Fruit fly (Drosophila melanogaster) whole organism, pupa: ENCODE measurements around the gene Tyler.

ENCODE experiments used
- CG10348 ChIP-seq: fragments of 200-800 bp; sonication (Bioruptor generic); IDR thresholded peaks from 2 replicates; pipeline ENCODE4 v1.3.6; 2022; ENCODE audit warnings: missing biosample characterization, missing genetic modification characterization
- CG12605 ChIP-seq: fragments of 200-800 bp; sonication (Bioruptor generic); IDR thresholded peaks from 2 replicates; pipeline ENCODE4 v1.3.6; 2022; ENCODE audit warnings: missing biosample characterization, missing genetic modification characterization
- CG13204 ChIP-seq: fragments of 200-800 bp; sonication (Bioruptor generic); optimal IDR thresholded peaks from 2 replicates; lab custom pipeline; 2018; ENCODE audit warnings: missing biosample characterization, mild to moderate bottlenecking, missing genetic modification characterization, moderate library complexity
- CG14655 ChIP-seq: fragments of 200-800 bp; sonication (Bioruptor generic); optimal IDR thresholded peaks from 3 replicates; lab custom pipeline; 2017; ENCODE audit warnings: mild to moderate bottlenecking, missing biosample characterization, missing genetic modification reagents, missing genetic modification characterization
- CG15710 ChIP-seq: fragments of 200-800 bp; sonication (Bioruptor generic); optimal IDR thresholded peaks from 2 replicates; lab custom pipeline; 2018; ENCODE audit warnings: missing biosample characterization, mild to moderate bottlenecking, missing genetic modification characterization, moderate library complexity
- CG17806 ChIP-seq: fragments of 200-800 bp; sonication (Bioruptor generic); optimal IDR thresholded peaks from 2 replicates; lab custom pipeline; 2018; ENCODE audit warnings: missing biosample characterization, mild to moderate bottlenecking, missing genetic modification characterization, moderate library complexity
- CG32121 ChIP-seq: fragments of 200-800 bp; sonication (Bioruptor generic); IDR thresholded peaks from 2 replicates; pipeline ENCODE4 v1.3.6; 2022; ENCODE audit warnings: missing biosample characterization, missing genetic modification characterization
- CG34367 ChIP-seq: fragments of 200-800 bp; sonication (Bioruptor generic); optimal IDR thresholded peaks from 2 replicates; lab custom pipeline; 2018; ENCODE audit warnings: missing biosample characterization, mild to moderate bottlenecking, missing genetic modification characterization
- CG4496 ChIP-seq: fragments of 200-800 bp; sonication (Bioruptor generic); IDR thresholded peaks from 3 replicates; pipeline ENCODE4 v1.3.6; 2022; ENCODE audit warnings: missing biosample characterization, missing genetic modification characterization
- CG8159 ChIP-seq: fragments of 200-800 bp; sonication (Bioruptor generic); optimal IDR thresholded peaks from 3 replicates; lab custom pipeline; 2018; ENCODE audit warnings: missing biosample characterization, mild to moderate bottlenecking, missing genetic modification characterization, moderate library complexity
- CG8301 ChIP-seq: fragments of 200-800 bp; sonication (Bioruptor generic); optimal IDR thresholded peaks from 2 replicates; lab custom pipeline; 2018; ENCODE audit warnings: missing biosample characterization, mild to moderate bottlenecking, missing genetic modification characterization
- CG9948 ChIP-seq: fragments of 200-800 bp; sonication (Bioruptor generic); optimal IDR thresholded peaks from 2 replicates; lab custom pipeline; 2018; ENCODE audit warnings: missing biosample characterization, mild to moderate bottlenecking, missing genetic modification characterization, moderate library complexity
- D1 ChIP-seq: fragments of 200-800 bp; sonication (Bioruptor generic); optimal IDR thresholded peaks from 2 replicates; lab custom pipeline; 2018; ENCODE audit warnings: missing biosample characterization, mild to moderate bottlenecking, missing genetic modification characterization, moderate library complexity
- EcR ChIP-seq: fragments of 200-800 bp; sonication (Bioruptor generic); optimal IDR thresholded peaks from 3 replicates; lab custom pipeline; 2019; ENCODE audit warnings: missing biosample characterization, missing genetic modification characterization, mild to moderate bottlenecking, moderate library complexity, missing genetic modification reagents
- Ets98B ChIP-seq: fragments of 200-800 bp; sonication (Bioruptor generic); IDR thresholded peaks from 2 replicates; pipeline ENCODE4 v1.3.6; 2022; ENCODE audit warnings: missing biosample characterization, missing genetic modification characterization
- Pif1A ChIP-seq: fragments of 200-800 bp; sonication (Bioruptor generic); optimal IDR thresholded peaks from 3 replicates; lab custom pipeline; 2016; ENCODE audit warnings: missing biosample characterization, missing genetic modification characterization
- Pif1B ChIP-seq: fragments of 200-800 bp; sonication (Bioruptor generic); optimal IDR thresholded peaks from 3 replicates; lab custom pipeline; 2016; ENCODE audit warnings: missing biosample characterization, missing genetic modification characterization
- Snoo ChIP-seq: fragments of 200-800 bp; sonication (Bioruptor generic); optimal IDR thresholded peaks from 3 replicates; lab custom pipeline; 2017; ENCODE audit warnings: missing biosample characterization, mild to moderate bottlenecking, missing genetic modification characterization, inconsistent platforms
- fd96Ca ChIP-seq: fragments of 200-800 bp; sonication (Bioruptor generic); IDR thresholded peaks from 3 replicates; pipeline ENCODE4 v1.3.6; 2022; ENCODE audit warnings: missing biosample characterization, missing genetic modification characterization
- gl ChIP-seq: fragments of 200-800 bp; sonication (Bioruptor generic); optimal IDR thresholded peaks from 2 replicates; lab custom pipeline; 2018; ENCODE audit warnings: missing biosample characterization, mild to moderate bottlenecking, missing genetic modification characterization

Tyler gene

dm6 chrX:19663196-19663858 lies 52.0 kb downstream of the Tyler start:
- TF ChIP-seq CG32121 (GFP tag; lab: Robert Waterston, UW), result no peak
- TF ChIP-seq CG34367, result peak; percentile 22
- TF ChIP-seq CG8159 (tag; lab: Kevin White, UChicago), result peak; percentile 72
- TF ChIP-seq D1 (tag; lab: Kevin White, UChicago), result no peak
- peak; percentile 25 for TF ChIP-seq CG13204 (GFP tag; lab: Kevin White, UChicago)
- TF ChIP-seq CG12605 (GFP tag; lab: Robert Waterston, UW), result no peak
- TF ChIP-seq CG17806 (tag; lab: Kevin White, UChicago), result peak; percentile 15
- no peak for TF ChIP-seq gl
- no peak for TF ChIP-seq CG10348 (GFP tag; lab: Robert Waterston, UW)
- peak; percentile 51 for TF ChIP-seq Pif1B (GFP tag; lab: Kevin White, UChicago)
- TF ChIP-seq Pif1A (GFP tag; lab: Kevin White, UChicago), result peak; percentile 16
- no peak for TF ChIP-seq Ets98B (GFP tag; lab: Robert Waterston, UW)
- peak; percentile 53 for TF ChIP-seq Snoo (tag; lab: Kevin White, UChicago)
- no peak for TF ChIP-seq CG4496 (GFP tag; lab: Robert Waterston, UW)
- TF ChIP-seq CG8301 (tag; lab: Kevin White, UChicago), result peak; percentile 52
- TF ChIP-seq CG15710 (tag; lab: Kevin White, UChicago), result peak; percentile 54
- TF ChIP-seq CG9948 (tag; lab: Kevin White, UChicago), result peak; percentile 48
- no peak for TF ChIP-seq CG14655 (GFP tag; lab: Kevin White, UChicago)
- TF ChIP-seq EcR (GFP tag; lab: Kevin White, UChicago), result peak; percentile 72
- no peak for TF ChIP-seq fd96Ca (GFP tag; lab: Robert Waterston, UW)
- TF ChIP-seq, all 21 proteins: peak for 11

- no peak for TF ChIP-seq fd96Ca (GFP tag; lab: Robert Waterston, UW)
- no peak for TF ChIP-seq Snoo (tag; lab: Kevin White, UChicago)
- no peak for TF ChIP-seq CG12605 (GFP tag; lab: Robert Waterston, UW)
- no peak for TF ChIP-seq CG17806 (tag; lab: Kevin White, UChicago)
- no peak for TF ChIP-seq CG4496 (GFP tag; lab: Robert Waterston, UW)
- TF ChIP-seq CG34367, result no peak
- no peak for TF ChIP-seq CG9948 (tag; lab: Kevin White, UChicago)
- no peak for TF ChIP-seq CG15710 (tag; lab: Kevin White, UChicago)
- TF ChIP-seq CG32121 (GFP tag; lab: Robert Waterston, UW), result no peak
- TF ChIP-seq CG13204 (GFP tag; lab: Kevin White, UChicago), result no peak
- no peak for TF ChIP-seq CG8159 (tag; lab: Kevin White, UChicago)
- TF ChIP-seq CG10348 (GFP tag; lab: Robert Waterston, UW), result no peak
- no peak for TF ChIP-seq Pif1B (GFP tag; lab: Kevin White, UChicago)
- TF ChIP-seq D1 (tag; lab: Kevin White, UChicago), result no peak
- TF ChIP-seq EcR (GFP tag; lab: Kevin White, UChicago), result no peak
- TF ChIP-seq Pif1A (GFP tag; lab: Kevin White, UChicago), result no peak
- no peak for TF ChIP-seq gl
Observed at dm6 chrX:19663859-19664728, 52.8 kb downstream of the Tyler start, which contains the start of the genes CG14223 and Ssu72. Gene CG14223 (minus strand): TSS chrX:19663971. Gene Ssu72 (plus strand): TSS chrX:19664561.
